Worm (Caenorhabditis elegans) whole organism, L1 larva: ENCODE measurements around the gene C34B4.4.

Experiments
- C16A3.4 ChIP-seq: fragments of 150-350 bp; optimal IDR thresholded peaks from 2 replicates; lab custom pipeline; 2014; ENCODE audit warnings: missing biosample characterization, missing genetic modification characterization
- F16B12.6 ChIP-seq: fragments of 150-350 bp; optimal IDR thresholded peaks from 2 replicates; lab custom pipeline; 2014; ENCODE audit warnings: missing biosample characterization, missing genetic modification characterization
- aha-1 ChIP-seq: fragments of 150-350 bp; optimal IDR thresholded peaks from 2 replicates; lab custom pipeline; 2014; ENCODE audit warnings: missing biosample characterization, missing genetic modification characterization
- alr-1 ChIP-seq: fragments of 200-800 bp; sonication (Bioruptor generic); optimal IDR thresholded peaks from 2 replicates; lab custom pipeline; 2018; ENCODE audit warnings: borderline replicate concordance, mild to moderate bottlenecking, missing genetic modification characterization, missing compliant biosample characterization
- aly-2 ChIP-seq: fragments of 150-350 bp; optimal IDR thresholded peaks from 2 replicates; lab custom pipeline; 2014; ENCODE audit warnings: missing biosample characterization, missing genetic modification characterization
- blmp-1 ChIP-seq: fragments of 150-350 bp; optimal IDR thresholded peaks from 2 replicates; lab custom pipeline; 2014; ENCODE audit warnings: missing biosample characterization, missing genetic modification characterization
- dpl-1 ChIP-seq, 3 experiments: fragments of 150-350 bp in 2 of 3; sonication (generic microtip) in 1 of 3; optimal IDR thresholded peaks; 2 replicates each; lab custom pipeline; 2014 to 2017; ENCODE audit warnings: missing biosample characterization in 3 of 3, missing genetic modification characterization in 3 of 3, missing genetic modification reagents in 3 of 3
- efl-1 ChIP-seq, 4 experiments: fragments of 150-350 bp; optimal IDR thresholded peaks in 3 of 4; peaks in 1 of 4; 1 replicate in 1 of 4; 2 replicates in 3 of 4; lab custom pipeline; 2014; ENCODE audit warnings: missing biosample characterization in 2 of 4, missing genetic modification characterization in 2 of 4, missing genetic modification reagents in 2 of 4
- efl-3 ChIP-seq: fragments of 200-800 bp; sonication (Bioruptor generic); optimal IDR thresholded peaks from 2 replicates; lab custom pipeline; 2018; ENCODE audit warnings: mild to moderate bottlenecking, missing genetic modification characterization, missing compliant biosample characterization
- egl-27 ChIP-seq, 2 experiments: fragments of 150-350 bp in 1 of 2; sonication (generic microtip); optimal IDR thresholded peaks; 3 replicates each; lab custom pipeline; 2017 to 2018; ENCODE audit warnings: missing biosample characterization in 2 of 2, missing genetic modification characterization in 2 of 2, missing genetic modification reagents in 2 of 2
- elt-2 ChIP-seq: sonication (generic microtip); optimal IDR thresholded peaks from 2 replicates; lab custom pipeline; 2016; ENCODE audit warnings: missing genetic modification characterization, mild to moderate bottlenecking, inconsistent platforms, missing compliant biosample characterization, missing genetic modification reagents
- elt-3 ChIP-seq, 6 experiments: fragments of 150-350 bp in 1 of 6; sonication (generic microtip); optimal IDR thresholded peaks; 2 replicates each; lab custom pipeline; 2017 to 2018; ENCODE audit warnings: missing biosample characterization in 6 of 6, missing genetic modification characterization in 6 of 6, inconsistent platforms in 1 of 6
- fkh-8 ChIP-seq: sonication (generic microtip); optimal IDR thresholded peaks from 2 replicates; lab custom pipeline; 2016; ENCODE audit warnings: mild to moderate bottlenecking, missing genetic modification characterization, missing compliant biosample characterization
- grh-1 ChIP-seq: fragments of 200-800 bp; sonication (Bioruptor generic); IDR thresholded peaks from 2 replicates; pipeline ENCODE4 v1.3.6; 2022; ENCODE audit warnings: missing genetic modification reagents, missing genetic modification characterization, missing compliant biosample characterization
- irx-1 ChIP-seq: sonication (generic microtip); optimal IDR thresholded peaks from 2 replicates; lab custom pipeline; 2016; ENCODE audit warnings: missing genetic modification characterization, missing compliant biosample characterization
- jun-1 ChIP-seq: fragments of 150-350 bp; optimal IDR thresholded peaks from 2 replicates; lab custom pipeline; 2014; ENCODE audit warnings: missing biosample characterization, missing genetic modification reagents, missing genetic modification characterization
- lin-13 ChIP-seq: fragments of 150-350 bp; optimal IDR thresholded peaks from 2 replicates; lab custom pipeline; 2014; ENCODE audit warnings: missing biosample characterization, missing genetic modification reagents, missing genetic modification characterization
- lin-14 ChIP-seq: fragments of 200-800 bp; sonication (Bioruptor generic); optimal IDR thresholded peaks from 2 replicates; lab custom pipeline; 2018; ENCODE audit warnings: mild to moderate bottlenecking, missing genetic modification characterization, moderate library complexity, missing compliant biosample characterization
- lin-35 ChIP-seq, 2 experiments: fragments of 150-350 bp; optimal IDR thresholded peaks; 2 replicates each; lab custom pipeline; 2014; ENCODE audit warnings: missing biosample characterization in 2 of 2, missing genetic modification characterization in 2 of 2, missing genetic modification reagents in 2 of 2
- nhr-85 ChIP-seq: sonication (generic microtip); peaks from one replicate; lab custom pipeline; 2016; ENCODE audit warnings: missing genetic modification characterization, inconsistent platforms, missing compliant biosample characterization
- pax-3 ChIP-seq: fragments of 200-800 bp; sonication (Bioruptor generic); optimal IDR thresholded peaks from 2 replicates; lab custom pipeline; 2018; ENCODE audit warnings: mild to moderate bottlenecking, missing genetic modification characterization, moderate library complexity, missing compliant biosample characterization
- pqm-1 ChIP-seq: sonication (generic microtip); optimal IDR thresholded peaks from 3 replicates; lab custom pipeline; 2017; ENCODE audit warnings: missing biosample characterization, missing genetic modification characterization
- rnt-1 ChIP-seq: sonication (generic microtip); optimal IDR thresholded peaks from 2 replicates; lab custom pipeline; 2016; ENCODE audit warnings: mild to moderate bottlenecking, missing genetic modification characterization, moderate library complexity, missing compliant biosample characterization
- skn-1 ChIP-seq: fragments of 150-350 bp; optimal IDR thresholded peaks from 2 replicates; lab custom pipeline; 2014; ENCODE audit warnings: missing biosample characterization, missing genetic modification characterization
- sox-4 ChIP-seq: sonication (generic microtip); optimal IDR thresholded peaks from 2 replicates; lab custom pipeline; 2016; ENCODE audit warnings: missing genetic modification characterization, missing compliant biosample characterization
- sptf-1 ChIP-seq: fragments of 150-350 bp; optimal IDR thresholded peaks from 2 replicates; lab custom pipeline; 2014; ENCODE audit warnings: missing biosample characterization, missing genetic modification characterization
- swsn-7 ChIP-seq: sonication (generic microtip); optimal IDR thresholded peaks from 2 replicates; lab custom pipeline; 2016; ENCODE audit warnings: missing genetic modification characterization, missing compliant biosample characterization
- tbx-2 ChIP-seq: sonication (generic microtip); optimal IDR thresholded peaks from 2 replicates; lab custom pipeline; 2016; ENCODE audit warnings: missing genetic modification characterization, missing compliant biosample characterization
- unc-30 ChIP-seq: sonication (generic microtip); optimal IDR thresholded peaks from 2 replicates; lab custom pipeline; 2017; ENCODE audit warnings: missing biosample characterization, missing genetic modification characterization
- unc-98 ChIP-seq: fragments of 200-800 bp; sonication (Bioruptor generic); IDR thresholded peaks from 2 replicates; pipeline ENCODE4 v1.3.6; 2022; ENCODE audit warnings: missing genetic modification characterization, missing compliant biosample characterization
- xbp-1 ChIP-seq: sonication (generic microtip); optimal IDR thresholded peaks from 2 replicates; lab custom pipeline; 2016; ENCODE audit warnings: missing genetic modification characterization, missing compliant biosample characterization

C34B4.4 gene

ce11 chrV:13046125-13047123 lies 43.8 kb upstream of the C34B4.4 start (continued):
- TF ChIP-seq jun-1 (no peak), F16B12.6 (tag; lab: Kevin White, UChicago) (no peak), nhr-85 (tag; lab: Kevin White, UChicago) (peak; percentile 60), grh-1 (GFP tag; lab: Robert Waterston, UW) (0 out of 2 replicates have a peak, but pooled peaks have one; percentile 25), efl-1 (optimal IDR thresholded peaks at IDR 0.05; lab: Kevin White, UChicago) (no peak), efl-1 (GFP tag; optimal IDR thresholded peaks at IDR 0.05 in 1 of 2; lab: Kevin White, UChicago) (peak in 1 of 2 experiments; percentile 34), tbx-2 (tag; lab: Kevin White, UChicago) (no peak), elt-3 (tag; optimal IDR thresholded peaks at IDR 0.05; lab: Kevin White, UChicago) (peak in 2 of 6 experiments; percentile 30 to 43), blmp-1 (tag; lab: Kevin White, UChicago) (peak; percentile 24), pqm-1 (no peak), irx-1 (tag; lab: Kevin White, UChicago) (no peak), dpl-1 (GFP tag; optimal IDR thresholded peaks at IDR 0.05; lab: Kevin White, UChicago) (no peak)

ce11 chrV:13047574-13048030 lies 42.6 kb upstream of the C34B4.4 start, which contains the start of gene W07G4.5:
Gene W07G4.5, plus strand, starts transcription at chrV:13047980.
- TF ChIP-seq lin-14 (peak; percentile 36), elt-2 (peak; percentile 67), unc-98 (GFP tag; lab: Robert Waterston, UW) (no peak)

- TF ChIP-seq efl-3 (GFP tag; lab: Kevin White, UChicago) (no peak), efl-1 (optimal IDR thresholded peaks at IDR 0.05; lab: Kevin White, UChicago) (no peak), efl-1 (GFP tag; optimal IDR thresholded peaks at IDR 0.05 in 1 of 2; lab: Kevin White, UChicago) (peak in 1 of 2 experiments; percentile 29), swsn-7 (tag; lab: Kevin White, UChicago) (no peak), C16A3.4 (tag; lab: Kevin White, UChicago) (no peak), alr-1 (tag; lab: Kevin White, UChicago) (no peak), aha-1 (tag; lab: Kevin White, UChicago) (no peak), lin-13 (GFP tag; lab: Kevin White, UChicago) (no peak), pax-3 (tag; lab: Kevin White, UChicago) (peak; percentile 27), lin-35 (GFP tag; optimal IDR thresholded peaks at IDR 0.05; lab: Kevin White, UChicago) (peak in 1 of 2 experiments; percentile 25), elt-2 (peak; percentile 10), sox-4 (no peak), F16B12.6 (tag; lab: Kevin White, UChicago) (no peak), aly-2 (tag; lab: Kevin White, UChicago) (peak; percentile 52)
- TF ChIP-seq, all 84 proteins: peak for 5
Measured at ce11 chrV:13049149-13049610, 41.0 kb upstream of the C34B4.4 start, which contains the start of gene W07G4.8. Gene W07G4.8, minus strand, starts transcription at chrV:13049560.

- TF ChIP-seq skn-1 (tag; lab: Kevin White, UChicago) (no peak), fkh-8 (no peak), efl-3 (GFP tag; lab: Kevin White, UChicago) (no peak), elt-3 (tag; optimal IDR thresholded peaks at IDR 0.05; lab: Kevin White, UChicago) (no peak), efl-1 (optimal IDR thresholded peaks at IDR 0.05; lab: Kevin White, UChicago) (no peak), efl-1 (GFP tag; optimal IDR thresholded peaks at IDR 0.05 in 1 of 2; lab: Kevin White, UChicago) (no peak), lin-35 (GFP tag; optimal IDR thresholded peaks at IDR 0.05; lab: Kevin White, UChicago) (no peak), unc-30 (tag; lab: Kevin White, UChicago) (no peak), sptf-1 (tag; lab: Kevin White, UChicago) (no peak), irx-1 (tag; lab: Kevin White, UChicago) (no peak), lin-14 (no peak), rnt-1 (tag; lab: Kevin White, UChicago) (no peak), egl-27 (tag; optimal IDR thresholded peaks at IDR 0.05; lab: Kevin White, UChicago) (no peak), xbp-1 (no peak), sox-4 (no peak)
Measured at ce11 chrV:13053635-13054034, 36.6 kb upstream of the C34B4.4 start, which contains the start of gene srr-1. Gene srr-1, minus strand, starts transcription at chrV:13053735.
